Fruit fly (Drosophila melanogaster): ENCODE data around the gene Pmi.
A peak's percentile ranks its signal among the peaks of the same experiment; 100 is the strongest.

Gene Pmi

DNA sequence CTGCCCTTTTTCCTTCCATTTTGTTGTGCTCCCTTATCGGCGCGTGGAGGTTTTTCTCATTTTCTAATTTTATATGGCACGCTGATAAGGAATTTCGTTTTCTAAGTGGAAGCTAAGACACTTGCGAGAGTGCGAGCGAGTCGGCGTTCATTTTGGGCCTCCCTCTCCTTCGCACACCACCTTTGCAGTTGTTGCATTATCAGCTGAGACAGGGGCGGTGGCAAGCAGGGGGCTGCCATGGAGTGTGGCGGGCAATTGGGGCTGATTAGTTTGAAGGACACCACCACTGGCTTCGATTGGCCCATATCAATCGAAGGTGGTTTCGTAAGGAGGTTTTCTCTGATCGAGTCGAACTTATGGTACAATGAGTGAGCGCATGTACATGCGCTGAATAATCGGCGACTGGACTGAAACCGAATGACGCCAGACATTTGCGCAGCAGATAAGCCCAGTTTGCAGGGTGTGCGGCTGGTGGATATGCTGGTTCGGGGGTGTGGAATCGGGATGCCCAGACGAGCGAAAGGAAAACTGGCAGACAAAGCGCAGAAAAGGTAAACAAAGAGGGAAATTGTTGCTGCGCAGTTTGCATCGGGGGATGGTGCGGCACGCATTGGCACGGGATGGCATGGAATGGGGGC is 29.9 kb downstream of the Pmi start (continued):
- TF ChIP-seq dmrt99B (tag; optimal IDR thresholded peaks at IDR 0.05) (no peak), CG7745 (tag; optimal IDR thresholded peaks at IDR 0.05) (peak; percentile 67), CG11560 (tag; IDR thresholded peaks at IDR 0.05) (no peak), CG15479 (GFP tag; optimal IDR thresholded peaks at IDR 0.05) (peak; percentile 91), chinmo (GFP tag; IDR thresholded peaks at IDR 0.05; ENCODE audit: partially characterized antibody) (peak; percentile 99), ems (GFP tag; optimal IDR thresholded peaks at IDR 0.05) (no peak), CG33213 (GFP tag; optimal IDR thresholded peaks at IDR 0.05) (no peak), Aef1 (GFP tag; IDR thresholded peaks at IDR 0.05) (peak; percentile 92), CG2889 (GFP tag; IDR thresholded peaks at IDR 0.05) (no peak), CG8290 (GFP tag; optimal IDR thresholded peaks at IDR 0.05) (no peak), CG8290 (tag; optimal IDR thresholded peaks at IDR 0.05) (peak in 1 of 2 experiments; percentile 5), tup (GFP tag; optimal IDR thresholded peaks at IDR 0.05) (peak; percentile 10), CG9932 (GFP tag; IDR thresholded peaks at IDR 0.05) (no peak), CG42726 (GFP tag; IDR thresholded peaks at IDR 0.05; ENCODE audit: partially characterized antibody) (no peak), mirr (GFP tag; optimal IDR thresholded peaks at IDR 0.05) (peak; percentile 71), CG7987 (GFP tag; optimal IDR thresholded peaks at IDR 0.05) (peak; percentile 9), HmgZ (tag; optimal IDR thresholded peaks at IDR 0.05) (peak; percentile 29), ttk (GFP tag; IDR thresholded peaks at IDR 0.05) (peak; percentile 38; the same call in 1 of the 2 replicates), Hr78 (GFP tag; optimal IDR thresholded peaks at IDR 0.05) (no peak), CG5180 (GFP tag; optimal IDR thresholded peaks at IDR 0.05) (no peak), Nf-YC (tag; optimal IDR thresholded peaks at IDR 0.05) (peak; percentile 80), Ets65A (GFP tag) (peak; percentile 51), CG12942 (GFP tag; optimal IDR thresholded peaks at IDR 0.05) (no peak), CG30431 (GFP tag; optimal IDR thresholded peaks at IDR 0.05) (no peak), CG12299 (tag; optimal IDR thresholded peaks at IDR 0.05) (no peak), Sin3A (optimal IDR thresholded peaks at IDR 0.05) (no peak), CG17361 (GFP tag; IDR thresholded peaks at IDR 0.05) (no peak), sens (GFP tag) (peak; percentile 29), MESR4 (GFP tag; optimal IDR thresholded peaks at IDR 0.05) (no peak), Adf1 (GFP tag; IDR thresholded peaks at IDR 0.05) (peak; percentile 45), CG6272 (GFP tag; IDR thresholded peaks at IDR 0.05) (no peak), Bteb2 (GFP tag; optimal IDR thresholded peaks at IDR 0.05) (no peak), grn (GFP tag; optimal IDR thresholded peaks at IDR 0.05) (peak; percentile 97), HLH54F (GFP tag; optimal IDR thresholded peaks at IDR 0.05) (no peak), wdn (GFP tag; IDR thresholded peaks at IDR 0.05) (no peak), ftz-f1 (GFP tag; optimal IDR thresholded peaks at IDR 0.05) (peak; percentile 93), unpg (GFP tag; optimal IDR thresholded peaks at IDR 0.05) (no peak), CG10543 (GFP tag; optimal IDR thresholded peaks at IDR 0.05) (peak; percentile 66), cwo (GFP tag; optimal IDR thresholded peaks at IDR 0.05) (peak; percentile 22), CG12769 (tag; optimal IDR thresholded peaks at IDR 0.05) (peak; percentile 4), lola (GFP tag; optimal IDR thresholded peaks at IDR 0.05) (no peak)

All from whole organism, embryonic.